Worm (Caenorhabditis elegans) whole organism, L1 larva: ENCODE measurements around the gene dhs-24.

Experiments used
- alr-1 ChIP-seq: fragments of 200-800 bp; sonication (Bioruptor generic); optimal IDR thresholded peaks from 2 replicates; lab custom pipeline; 2018; ENCODE audit warnings: borderline replicate concordance, mild to moderate bottlenecking, missing genetic modification characterization, missing compliant biosample characterization
- ama-1 ChIP-seq: fragments of 150-350 bp; optimal IDR thresholded peaks from 2 replicates; lab custom pipeline; 2014
- lin-13 ChIP-seq: fragments of 150-350 bp; optimal IDR thresholded peaks from 2 replicates; lab custom pipeline; 2014; ENCODE audit warnings: missing biosample characterization, missing genetic modification reagents, missing genetic modification characterization
- nhr-77 ChIP-seq: fragments of 150-350 bp; optimal IDR thresholded peaks from 2 replicates; lab custom pipeline; 2014; ENCODE audit warnings: missing biosample characterization, missing genetic modification characterization
- nhr-84 ChIP-seq: sonication (generic microtip); optimal IDR thresholded peaks from 2 replicates; lab custom pipeline; 2017; ENCODE audit warnings: missing biosample characterization, missing genetic modification characterization
- snpc-4 ChIP-seq: fragments of 150-350 bp; optimal IDR thresholded peaks from 2 replicates; lab custom pipeline; 2014; ENCODE audit warnings: missing biosample characterization, missing genetic modification characterization
- snu-23 ChIP-seq: sonication (generic microtip); optimal IDR thresholded peaks from 2 replicates; lab custom pipeline; 2016; ENCODE audit warnings: missing genetic modification characterization, missing compliant biosample characterization
- tlp-1 ChIP-seq: fragments of 150-350 bp; optimal IDR thresholded peaks from 2 replicates; lab custom pipeline; 2014; ENCODE audit warnings: missing biosample characterization, missing genetic modification characterization
- unc-130 ChIP-seq: fragments of 150-350 bp; optimal IDR thresholded peaks from 2 replicates; lab custom pipeline; 2017; ENCODE audit warnings: missing biosample characterization, missing genetic modification characterization, inconsistent platforms
- unc-62 ChIP-seq: fragments of 150-350 bp; optimal IDR thresholded peaks from 2 replicates; lab custom pipeline; 2014; ENCODE audit warnings: missing biosample characterization, missing genetic modification reagents, missing genetic modification characterization
- ztf-4 ChIP-seq: fragments of 150-350 bp; optimal IDR thresholded peaks from 2 replicates; lab custom pipeline; 2014; ENCODE audit warnings: missing biosample characterization, missing genetic modification characterization

DNA sequence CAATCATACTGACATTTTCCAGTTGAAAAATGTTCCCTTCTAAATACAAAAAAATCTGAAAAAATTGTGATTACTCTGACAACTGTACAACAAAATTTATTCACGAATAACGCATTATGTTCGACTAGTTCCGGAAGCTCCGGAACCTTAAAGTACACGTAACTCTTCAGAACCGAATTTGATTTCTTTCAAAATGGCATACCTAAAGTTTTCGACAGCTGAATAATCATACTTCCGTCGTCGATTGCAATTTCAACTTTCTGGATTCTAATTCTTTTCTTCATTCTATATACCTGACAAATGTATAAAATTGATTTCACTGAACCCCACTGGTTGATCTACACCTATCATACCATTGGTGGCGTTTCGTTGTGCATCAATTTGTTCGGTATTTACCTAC is 41.3 kb upstream of the dhs-24 start, which contains the start of gene sri-67:
- TF ChIP-seq ama-1 (lab: Kevin White, UChicago), result no peak
- TF ChIP-seq snu-23 (GFP tag; lab: Kevin White, UChicago), result no peak
- TF ChIP-seq ztf-4, result no peak
- no peak for TF ChIP-seq lin-13
- TF ChIP-seq tlp-1, result no peak
- no peak for TF ChIP-seq nhr-84 (tag; lab: Kevin White, UChicago)
- no peak for TF ChIP-seq nhr-77 (tag; lab: Kevin White, UChicago)
- no peak for TF ChIP-seq unc-130 (tag; lab: Kevin White, UChicago)
- TF ChIP-seq snpc-4 (tag; lab: Kevin White, UChicago), result no peak
- TF ChIP-seq unc-62 (GFP tag; lab: Kevin White, UChicago), result no peak
- TF ChIP-seq alr-1 (tag; lab: Kevin White, UChicago), result no peak
